Fruit fly (Drosophila melanogaster): ENCODE measurements around the gene CG6845.

Gene CG6845

dm6 chr3L:166789-167132, 20.5 kb downstream of the CG6845 start:
- no peak for TF ChIP-seq tai (GFP tag; optimal IDR thresholded peaks at IDR 0.05)
- peak; percentile 10 for TF ChIP-seq dmrt93B (GFP tag; optimal IDR thresholded peaks at IDR 0.05)
- no peak for TF ChIP-seq br (GFP tag; optimal IDR thresholded peaks at IDR 0.05)
- peak in 1 of 2 experiments; percentile 45 for TF ChIP-seq foxo (GFP tag; optimal IDR thresholded peaks at IDR 0.05)
- peak; percentile 65 for TF ChIP-seq fru (GFP tag; optimal IDR thresholded peaks at IDR 0.05)
- TF ChIP-seq ey (GFP tag; optimal IDR thresholded peaks at IDR 0.05) = peak; percentile 17
- TF ChIP-seq Sp1 (GFP tag; optimal IDR thresholded peaks at IDR 0.05) = peak; percentile 16
- TF ChIP-seq woc (GFP tag; optimal IDR thresholded peaks at IDR 0.05) = peak; percentile 4
- no peak for TF ChIP-seq Jra (GFP tag; optimal IDR thresholded peaks at IDR 0.05)
- peak; percentile 17 for TF ChIP-seq HLH106 (tag; optimal IDR thresholded peaks at IDR 0.05)
- peak; percentile 17 for TF ChIP-seq OdsH (GFP tag; optimal IDR thresholded peaks at IDR 0.05)
- TF ChIP-seq psq (GFP tag; optimal IDR thresholded peaks at IDR 0.05) = peak; percentile 23

dm6 chr3L:171729-172128, 25.5 kb downstream of the CG6845 start:
- TF ChIP-seq CG9705 (GFP tag; optimal IDR thresholded peaks at IDR 0.05) (no peak), h (GFP tag; optimal IDR thresholded peaks at IDR 0.05) (no peak), sage (GFP tag; optimal IDR thresholded peaks at IDR 0.05) (no peak), dl (GFP tag; optimal IDR thresholded peaks at IDR 0.05; ENCODE audit: insufficient read depth in 1 of 2, partially characterized antibody in 2 of 2) (no peak), Hr83 (GFP tag; optimal IDR thresholded peaks at IDR 0.05; ENCODE audit: poor library complexity, severe bottlenecking) (no peak), N (GFP tag; optimal IDR thresholded peaks at IDR 0.05) (no peak), Abd-B (GFP tag; optimal IDR thresholded peaks at IDR 0.05) (no peak), Rel (GFP tag; optimal IDR thresholded peaks at IDR 0.05) (no peak), Rel (tag; optimal IDR thresholded peaks at IDR 0.05) (no peak), rgr (GFP tag; optimal IDR thresholded peaks at IDR 0.05) (no peak), foxo (GFP tag; optimal IDR thresholded peaks at IDR 0.05) (no peak), br (GFP tag; optimal IDR thresholded peaks at IDR 0.05) (no peak), CrebA (GFP tag; optimal IDR thresholded peaks at IDR 0.05; ENCODE audit: borderline replicate concordance) (no peak), Hr78 (GFP tag; optimal IDR thresholded peaks at IDR 0.05) (no peak), GATAd (GFP tag; optimal IDR thresholded peaks at IDR 0.05) (no peak), pan (optimal IDR thresholded peaks at IDR 0.05) (no peak), fru (GFP tag; optimal IDR thresholded peaks at IDR 0.05) (no peak), usp (GFP tag; optimal IDR thresholded peaks at IDR 0.05) (no peak), dsf (GFP tag; optimal IDR thresholded peaks at IDR 0.05; ENCODE audit: borderline replicate concordance) (no peak), lola (GFP tag; optimal IDR thresholded peaks at IDR 0.05) (no peak), woc (GFP tag; optimal IDR thresholded peaks at IDR 0.05) (no peak)

DNA sequence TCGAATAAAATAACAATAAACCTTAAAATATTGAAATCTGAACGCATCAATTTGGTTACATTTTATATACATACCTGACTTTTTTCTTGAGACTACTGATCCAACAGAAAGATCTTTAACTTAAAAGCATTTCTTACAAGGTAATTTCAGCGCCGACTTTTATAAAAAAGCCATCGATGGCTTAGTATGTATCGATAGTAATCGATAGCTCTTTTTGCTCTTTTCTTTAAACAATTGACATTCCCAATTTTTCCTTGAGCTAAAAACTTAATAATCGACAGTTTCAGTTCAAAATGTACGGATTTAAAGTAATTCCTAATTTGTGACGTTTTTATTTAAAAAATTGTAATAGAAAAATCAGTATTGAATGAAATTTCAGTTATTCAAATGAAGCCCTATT, 28.3 kb downstream of the CG6845 start:
- TF ChIP-seq CG9705 (GFP tag; optimal IDR thresholded peaks at IDR 0.05) = no peak
- peak; percentile 10 for TF ChIP-seq woc (GFP tag; optimal IDR thresholded peaks at IDR 0.05)
- no peak for TF ChIP-seq br (GFP tag; optimal IDR thresholded peaks at IDR 0.05)
- no peak for TF ChIP-seq Dfd (GFP tag; optimal IDR thresholded peaks at IDR 0.05)
- no peak for TF ChIP-seq sv (GFP tag; optimal IDR thresholded peaks at IDR 0.05)
- no peak for TF ChIP-seq fru (GFP tag; optimal IDR thresholded peaks at IDR 0.05)
- TF ChIP-seq ey (GFP tag; optimal IDR thresholded peaks at IDR 0.05) = no peak
- TF ChIP-seq Sp1 (GFP tag; optimal IDR thresholded peaks at IDR 0.05) = no peak
- no peak for TF ChIP-seq lola (GFP tag; optimal IDR thresholded peaks at IDR 0.05)
- TF ChIP-seq pan (optimal IDR thresholded peaks at IDR 0.05) = no peak
- no peak for TF ChIP-seq dsf (GFP tag; optimal IDR thresholded peaks at IDR 0.05; ENCODE audit: borderline replicate concordance)
- no peak for TF ChIP-seq HLH106 (tag; optimal IDR thresholded peaks at IDR 0.05)
- TF ChIP-seq Abd-B (GFP tag; optimal IDR thresholded peaks at IDR 0.05) = no peak
- TF ChIP-seq foxo (GFP tag; optimal IDR thresholded peaks at IDR 0.05) = no peak
- no peak for TF ChIP-seq psq (GFP tag; optimal IDR thresholded peaks at IDR 0.05)
- TF ChIP-seq Jra (GFP tag; optimal IDR thresholded peaks at IDR 0.05) = peak; percentile 54
- no peak for TF ChIP-seq CG32264 (GFP tag; optimal IDR thresholded peaks at IDR 0.05)

DNA sequence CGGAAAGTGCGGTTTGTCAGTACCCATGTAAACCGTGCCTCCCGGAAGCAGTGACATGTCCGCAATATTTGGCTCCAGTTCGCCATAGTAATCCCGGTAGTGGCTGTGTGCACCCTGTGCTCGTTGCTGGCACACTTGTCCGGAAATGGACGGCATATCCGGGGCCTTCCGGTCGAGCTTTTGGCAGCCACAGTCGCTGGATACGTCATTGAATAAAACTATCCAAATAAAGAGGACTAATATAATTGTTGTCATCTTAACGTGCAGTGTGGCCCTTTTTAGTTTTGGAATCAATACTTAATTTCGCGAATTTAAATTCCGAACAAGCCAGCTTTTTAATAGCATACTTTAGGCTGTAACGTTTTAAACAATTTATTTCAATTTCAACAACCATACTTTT, 29.7 kb downstream of the CG6845 start, which contains the start of gene CG7049:
Gene CG7049, minus strand, starts transcription at position 280 of the 400 bp plus-strand sequence.
- peak; percentile 86 for TF ChIP-seq Myc (optimal IDR thresholded peaks at IDR 0.05)
- TF ChIP-seq CrebA (GFP tag; optimal IDR thresholded peaks at IDR 0.05; ENCODE audit: borderline replicate concordance) = no peak
- TF ChIP-seq brk (GFP tag; optimal IDR thresholded peaks at IDR 0.05) = no peak
- no peak for TF ChIP-seq OdsH (GFP tag; optimal IDR thresholded peaks at IDR 0.05)
- no peak for TF ChIP-seq Hnf4 (GFP tag; optimal IDR thresholded peaks at IDR 0.05)
- peak; percentile 50 for TF ChIP-seq N (GFP tag; optimal IDR thresholded peaks at IDR 0.05)
- TF ChIP-seq dl (GFP tag; optimal IDR thresholded peaks at IDR 0.05; ENCODE audit: insufficient read depth in 1 of 2, partially characterized antibody in 2 of 2) = no peak
- no peak for TF ChIP-seq fru (GFP tag; optimal IDR thresholded peaks at IDR 0.05)
- no peak for TF ChIP-seq Mio (GFP tag; optimal IDR thresholded peaks at IDR 0.05)
- TF ChIP-seq Sp1 (GFP tag; optimal IDR thresholded peaks at IDR 0.05) = no peak
- no peak for TF ChIP-seq psq (GFP tag; optimal IDR thresholded peaks at IDR 0.05)
- TF ChIP-seq Vsx2 (GFP tag; optimal IDR thresholded peaks at IDR 0.05; ENCODE audit: partially characterized antibody) = no peak
- TF ChIP-seq dsf (GFP tag; optimal IDR thresholded peaks at IDR 0.05; ENCODE audit: borderline replicate concordance) = no peak

Measured in whole organism, wandering third instar larva.